Worm (Caenorhabditis elegans): ENCODE data around the gene mig-18.

- no peak for TF ChIP-seq klf-2 (GFP tag; conservative IDR thresholded peaks at IDR 0.05)
- no peak for TF ChIP-seq tab-1 (GFP tag; IDR thresholded peaks at IDR 0.05)
- no peak for TF ChIP-seq ref-1 (GFP tag; conservative IDR thresholded peaks at IDR 0.05)
- no peak for TF ChIP-seq ztf-23 (GFP tag; IDR thresholded peaks at IDR 0.05)
Observed at ce11 chrIII:13380881-13381280, 22.2 kb upstream of the mig-18 start.
